Fruit fly (Drosophila melanogaster): ENCODE results near the gene lqf.

Gene lqf

dm6 chr3L:7545562-7545961, 17.0 kb downstream of the lqf start:
- TF ChIP-seq CG1620 (GFP tag; optimal IDR thresholded peaks at IDR 0.05) (no peak), CG11617 (GFP tag; optimal IDR thresholded peaks at IDR 0.05) (no peak), CG7045 (GFP tag; optimal IDR thresholded peaks at IDR 0.05) (no peak), CG14711 (tag; optimal IDR thresholded peaks at IDR 0.05) (no peak), Mnt (GFP tag; optimal IDR thresholded peaks at IDR 0.05) (no peak), Clk (GFP tag; optimal IDR thresholded peaks at IDR 0.05) (no peak), Crg-1 (GFP tag; optimal IDR thresholded peaks at IDR 0.05) (no peak), cnc (optimal IDR thresholded peaks at IDR 0.05) (no peak), pad (GFP tag; optimal IDR thresholded peaks at IDR 0.05) (no peak)

- no peak for TF ChIP-seq CG11617 (GFP tag; optimal IDR thresholded peaks at IDR 0.05)
- no peak for TF ChIP-seq CG7045 (GFP tag; optimal IDR thresholded peaks at IDR 0.05)
- TF ChIP-seq CG7101 (tag; optimal IDR thresholded peaks at IDR 0.05) = no peak
- TF ChIP-seq CG33017 (tag; optimal IDR thresholded peaks at IDR 0.05) = no peak
- no peak for TF ChIP-seq CG12768 (GFP tag; optimal IDR thresholded peaks at IDR 0.05)
- TF ChIP-seq kay (GFP tag; ENCODE audit: borderline replicate concordance) = no peak
- TF ChIP-seq tj (GFP tag; optimal IDR thresholded peaks at IDR 0.05) = no peak
Measured at dm6 chr3L:7550225-7550624, 21.6 kb downstream of the lqf start.

- TF ChIP-seq CG11617 (GFP tag; optimal IDR thresholded peaks at IDR 0.05) (no peak), CG1620 (GFP tag; optimal IDR thresholded peaks at IDR 0.05) (no peak), CG14711 (tag; optimal IDR thresholded peaks at IDR 0.05) (no peak), ovo (GFP tag; optimal IDR thresholded peaks at IDR 0.05) (no peak), cnc (optimal IDR thresholded peaks at IDR 0.05) (no peak), CG7045 (GFP tag; optimal IDR thresholded peaks at IDR 0.05) (no peak), kay (GFP tag; ENCODE audit: borderline replicate concordance) (no peak), CG5204 (GFP tag; optimal IDR thresholded peaks at IDR 0.05) (no peak)
Measured at dm6 chr3L:7552446-7552845, 23.9 kb downstream of the lqf start.

- no peak for TF ChIP-seq CG12768 (GFP tag; optimal IDR thresholded peaks at IDR 0.05)
- no peak for TF ChIP-seq toe (GFP tag; optimal IDR thresholded peaks at IDR 0.05)
- TF ChIP-seq kay (GFP tag; ENCODE audit: borderline replicate concordance) = no peak
- no peak for TF ChIP-seq pad (GFP tag; optimal IDR thresholded peaks at IDR 0.05)
- no peak for TF ChIP-seq cic (GFP tag; optimal IDR thresholded peaks at IDR 0.05)
- no peak for TF ChIP-seq CG14711 (tag; optimal IDR thresholded peaks at IDR 0.05)
- no peak for TF ChIP-seq Crg-1 (GFP tag; optimal IDR thresholded peaks at IDR 0.05)
- TF ChIP-seq Hr96 (GFP tag; optimal IDR thresholded peaks at IDR 0.05) = no peak
- no peak for TF ChIP-seq Clk (GFP tag; optimal IDR thresholded peaks at IDR 0.05)
- no peak for TF ChIP-seq tj (GFP tag; optimal IDR thresholded peaks at IDR 0.05)
- no peak for TF ChIP-seq cnc (optimal IDR thresholded peaks at IDR 0.05)
- no peak for TF ChIP-seq Mnt (GFP tag; optimal IDR thresholded peaks at IDR 0.05)
- TF ChIP-seq CG11617 (GFP tag; optimal IDR thresholded peaks at IDR 0.05) = no peak
- TF ChIP-seq CG7045 (GFP tag; optimal IDR thresholded peaks at IDR 0.05) = no peak
- TF ChIP-seq CG1620 (GFP tag; optimal IDR thresholded peaks at IDR 0.05) = no peak
- TF ChIP-seq CG33017 (tag; optimal IDR thresholded peaks at IDR 0.05) = no peak
- TF ChIP-seq bab1 (GFP tag; optimal IDR thresholded peaks at IDR 0.05) = no peak
- TF ChIP-seq CG7101 (tag; optimal IDR thresholded peaks at IDR 0.05) = no peak
- TF ChIP-seq CG5204 (GFP tag; optimal IDR thresholded peaks at IDR 0.05) = no peak
Measured at dm6 chr3L:7553062-7553461, 24.5 kb downstream of the lqf start.

- TF ChIP-seq Crg-1 (GFP tag; optimal IDR thresholded peaks at IDR 0.05) = no peak
- TF ChIP-seq CG1620 (GFP tag; optimal IDR thresholded peaks at IDR 0.05) = no peak
- no peak for TF ChIP-seq Mnt (GFP tag; optimal IDR thresholded peaks at IDR 0.05)
Measured at dm6 chr3L:7559937-7560336, 31.4 kb downstream of the lqf start, which contains the start of gene CG14837. CG14837 (minus strand) TSS chr3L:7560037.

dm6 chr3L:7560580-7560979, 32.0 kb downstream of the lqf start:
- TF ChIP-seq Clk (GFP tag; optimal IDR thresholded peaks at IDR 0.05) (no peak), cic (GFP tag; optimal IDR thresholded peaks at IDR 0.05) (no peak), CG7101 (tag; optimal IDR thresholded peaks at IDR 0.05) (no peak), cnc (optimal IDR thresholded peaks at IDR 0.05) (no peak), CG33017 (tag; optimal IDR thresholded peaks at IDR 0.05) (no peak), tj (GFP tag; optimal IDR thresholded peaks at IDR 0.05) (no peak), Hr96 (GFP tag; optimal IDR thresholded peaks at IDR 0.05) (no peak), CG11617 (GFP tag; optimal IDR thresholded peaks at IDR 0.05) (no peak), kay (GFP tag; ENCODE audit: borderline replicate concordance) (no peak), CG5204 (GFP tag; optimal IDR thresholded peaks at IDR 0.05) (no peak), bab1 (GFP tag; optimal IDR thresholded peaks at IDR 0.05) (no peak), Crg-1 (GFP tag; optimal IDR thresholded peaks at IDR 0.05) (no peak), toe (GFP tag; optimal IDR thresholded peaks at IDR 0.05) (no peak), CG7045 (GFP tag; optimal IDR thresholded peaks at IDR 0.05) (no peak), ovo (GFP tag; optimal IDR thresholded peaks at IDR 0.05) (no peak), CG1620 (GFP tag; optimal IDR thresholded peaks at IDR 0.05) (no peak), CG14711 (tag; optimal IDR thresholded peaks at IDR 0.05) (no peak), Mnt (GFP tag; optimal IDR thresholded peaks at IDR 0.05) (no peak)

- TF ChIP-seq CG14711 (tag; optimal IDR thresholded peaks at IDR 0.05) (no peak), Clk (GFP tag; optimal IDR thresholded peaks at IDR 0.05) (no peak), CG7101 (tag; optimal IDR thresholded peaks at IDR 0.05) (no peak)
Measured at dm6 chr3L:7562310-7562709, 33.7 kb downstream of the lqf start, which contains the start of gene frac. frac (plus strand) TSS chr3L:7562610.

All from whole organism, adult.